Fruit fly (Drosophila melanogaster) whole organism, adult: Measurements from ENCODE around the gene CG43844.

Source experiments
- CG1620 ChIP-seq: fragments of 200-800 bp; sonication (Bioruptor generic); optimal IDR thresholded peaks from 2 replicates; lab custom pipeline; 2016; ENCODE audit warnings: missing biosample characterization, missing genetic modification characterization
- CG33017 ChIP-seq: fragments of 200-800 bp; sonication (Bioruptor generic); optimal IDR thresholded peaks from 2 replicates; lab custom pipeline; 2018; ENCODE audit warnings: missing biosample characterization, mild to moderate bottlenecking, missing genetic modification characterization, moderate library complexity
- CG5204 ChIP-seq: fragments of 200-800 bp; sonication (Bioruptor generic); optimal IDR thresholded peaks from 2 replicates; lab custom pipeline; 2016; ENCODE audit warnings: missing biosample characterization, missing genetic modification characterization
- CG7101 ChIP-seq: fragments of 200-800 bp; sonication (Bioruptor generic); optimal IDR thresholded peaks from 2 replicates; lab custom pipeline; 2018; ENCODE audit warnings: missing biosample characterization, mild to moderate bottlenecking, missing genetic modification characterization, moderate library complexity
- Clk ChIP-seq: fragments of 200-800 bp; sonication (Bioruptor generic); optimal IDR thresholded peaks from 2 replicates; lab custom pipeline; 2017; ENCODE audit warnings: missing biosample characterization, missing genetic modification characterization
- Hr96 ChIP-seq: fragments of 200-800 bp; sonication (Bioruptor generic); optimal IDR thresholded peaks from 2 replicates; lab custom pipeline; 2016; ENCODE audit warnings: missing biosample characterization, missing genetic modification characterization
- cnc ChIP-seq, 2 experiments: fragments of >200 bp; optimal IDR thresholded peaks; 2 replicates each; lab custom pipeline; 2017
- kay ChIP-seq: fragments of 200-800 bp; sonication (Bioruptor generic); peaks from one replicate; lab custom pipeline; 2016; ENCODE audit warnings: missing biosample characterization, missing genetic modification characterization, borderline replicate concordance
- pad ChIP-seq: fragments of 200-800 bp; sonication (Bioruptor generic); optimal IDR thresholded peaks from 3 replicates; lab custom pipeline; 2017; ENCODE audit warnings: missing biosample characterization, missing genetic modification characterization, mild to moderate bottlenecking, moderate library complexity, missing genetic modification reagents
- tj ChIP-seq: fragments of 200-800 bp; sonication (Bioruptor generic); optimal IDR thresholded peaks from 3 replicates; lab custom pipeline; 2017; ENCODE audit warnings: missing biosample characterization, mild to moderate bottlenecking, missing genetic modification characterization, moderate library complexity
- toe ChIP-seq: fragments of 200-800 bp; sonication (Bioruptor generic); optimal IDR thresholded peaks from 2 replicates; lab custom pipeline; 2016; ENCODE audit warnings: missing biosample characterization, missing genetic modification characterization

- no peak for TF ChIP-seq CG1620 (GFP tag; lab: Kevin White, UChicago)
- peak; percentile 58 for TF ChIP-seq kay (GFP tag; lab: Kevin White, UChicago)
- peak; percentile 16 for TF ChIP-seq toe (GFP tag; lab: Kevin White, UChicago)
- peak; percentile 17 for TF ChIP-seq CG7101 (tag; lab: Kevin White, UChicago)
- no peak for TF ChIP-seq cnc (optimal IDR thresholded peaks at IDR 0.05; lab: Kevin White, UChicago)
- TF ChIP-seq Clk (GFP tag; lab: Kevin White, UChicago) = peak; percentile 7
- no peak for TF ChIP-seq pad
- TF ChIP-seq CG5204 = no peak
- peak; percentile 53 for TF ChIP-seq CG33017
- no peak for TF ChIP-seq Hr96 (GFP tag; lab: Kevin White, UChicago)
- peak; percentile 55 for TF ChIP-seq tj (GFP tag; lab: Kevin White, UChicago)
Measured at dm6 chr3R:21853618-21854573, 35.4 kb upstream of the CG43844 start.
